Worm (Caenorhabditis elegans) whole organism, L4/young adult: ENCODE measurements around the gene sra-37.

ENCODE experiments used
- W03F9.2 ChIP-seq: fragments of 150-350 bp; optimal IDR thresholded peaks from 2 replicates; lab custom pipeline; 2014; ENCODE audit warnings: missing biosample characterization, missing genetic modification characterization
- dao-5 ChIP-seq: sonication (generic microtip); optimal IDR thresholded peaks from 2 replicates; lab custom pipeline; 2016; ENCODE audit warnings: missing genotype, missing genetic modification characterization, moderate library complexity, missing compliant biosample characterization
- him-1 ChIP-seq: sonication (generic microtip); optimal IDR thresholded peaks from 2 replicates; lab custom pipeline; 2016; ENCODE audit warnings: missing genotype, missing genetic modification reagents, missing genetic modification characterization, missing compliant biosample characterization

The sra-37 gene

ce11 chrX:13893256-13893655, at the start of gene sra-37:
Gene sra-37 (minus strand): TSS chrX:13893356.
- TF ChIP-seq dao-5 (no peak), W03F9.2 (tag; lab: Kevin White, UChicago) (no peak), him-1 (tag; lab: Kevin White, UChicago) (no peak)

ce11 chrX:13941865-13942264, 48.7 kb upstream of the sra-37 start:
- TF ChIP-seq W03F9.2 (tag; lab: Kevin White, UChicago) (no peak), dao-5 (no peak), him-1 (tag; lab: Kevin White, UChicago) (no peak)

ce11 chrX:13941296-13941695, 48.1 kb upstream of the sra-37 start:
- no peak for TF ChIP-seq dao-5
- TF ChIP-seq him-1 (tag; lab: Kevin White, UChicago): no peak
- no peak for TF ChIP-seq W03F9.2 (tag; lab: Kevin White, UChicago)

ce11 chrX:13940287-13940686, 47.1 kb upstream of the sra-37 start:
- TF ChIP-seq dao-5 (no peak), him-1 (tag; lab: Kevin White, UChicago) (no peak), W03F9.2 (tag; lab: Kevin White, UChicago) (no peak)

ce11 chrX:13939388-13939787, 46.2 kb upstream of the sra-37 start:
- no peak for TF ChIP-seq W03F9.2 (tag; lab: Kevin White, UChicago)
- TF ChIP-seq dao-5: no peak
- no peak for TF ChIP-seq him-1 (tag; lab: Kevin White, UChicago)

ce11 chrX:13937910-13938309, 44.8 kb upstream of the sra-37 start:
- TF ChIP-seq dao-5: no peak
- TF ChIP-seq W03F9.2 (tag; lab: Kevin White, UChicago): no peak

- no peak for TF ChIP-seq W03F9.2 (tag; lab: Kevin White, UChicago)
- TF ChIP-seq him-1 (tag; lab: Kevin White, UChicago): no peak
Observed at ce11 chrX:13937350-13937749, 44.2 kb upstream of the sra-37 start.

ce11 chrX:13936719-13937118, 43.6 kb upstream of the sra-37 start:
- TF ChIP-seq dao-5: no peak
- TF ChIP-seq W03F9.2 (tag; lab: Kevin White, UChicago): no peak
- TF ChIP-seq him-1 (tag; lab: Kevin White, UChicago): no peak

- TF ChIP-seq dao-5 (no peak), him-1 (tag; lab: Kevin White, UChicago) (no peak), W03F9.2 (tag; lab: Kevin White, UChicago) (no peak)
Observed at ce11 chrX:13934574-13934973, 41.4 kb upstream of the sra-37 start, which contains the start of gene elt-3. Gene elt-3 (plus strand): TSS chrX:13934874.

- TF ChIP-seq him-1 (tag; lab: Kevin White, UChicago): no peak
- no peak for TF ChIP-seq W03F9.2 (tag; lab: Kevin White, UChicago)
- no peak for TF ChIP-seq dao-5
Observed at ce11 chrX:13929534-13929933, 36.4 kb upstream of the sra-37 start, which contains the start of gene meg-1. Gene meg-1 (minus strand): TSS chrX:13929634.

ce11 chrX:13928532-13928931, 35.4 kb upstream of the sra-37 start:
- no peak for TF ChIP-seq dao-5
- no peak for TF ChIP-seq him-1 (tag; lab: Kevin White, UChicago)
- TF ChIP-seq W03F9.2 (tag; lab: Kevin White, UChicago): no peak

ce11 chrX:13926029-13926428, 32.9 kb upstream of the sra-37 start, which contains the start of gene meg-2:
Gene meg-2 (minus strand): TSS chrX:13926129.
- no peak for TF ChIP-seq dao-5
- no peak for TF ChIP-seq him-1 (tag; lab: Kevin White, UChicago)
- no peak for TF ChIP-seq W03F9.2 (tag; lab: Kevin White, UChicago)

ce11 chrX:13920374-13920986, 27.3 kb upstream of the sra-37 start:
- no peak for TF ChIP-seq dao-5
- no peak for TF ChIP-seq W03F9.2 (tag; lab: Kevin White, UChicago)
- TF ChIP-seq him-1 (tag; lab: Kevin White, UChicago): no peak

ce11 chrX:13918143-13918542, 25.0 kb upstream of the sra-37 start:
- TF ChIP-seq him-1 (tag; lab: Kevin White, UChicago): no peak
- TF ChIP-seq dao-5: no peak
- TF ChIP-seq W03F9.2 (tag; lab: Kevin White, UChicago): no peak

- TF ChIP-seq W03F9.2 (tag; lab: Kevin White, UChicago) (peak; percentile 49), dao-5 (no peak), him-1 (tag; lab: Kevin White, UChicago) (no peak)
Observed at ce11 chrX:13917121-13917755, 24.1 kb upstream of the sra-37 start, which contains the start of gene ekl-5. Gene ekl-5 (minus strand): TSS chrX:13917171.
